Worm (Caenorhabditis elegans): ENCODE data around the gene C34F6.7.

The C34F6.7 gene

ce11 chrX:11189515-11189914, 25.8 kb downstream of the C34F6.7 start, which contains the start of gene F13D2.1:
Gene F13D2.1 (minus strand): TSS chrX:11189615.
- TF ChIP-seq zip-8 (tag; optimal IDR thresholded peaks at IDR 0.05) (no peak), hlh-1 (tag; optimal IDR thresholded peaks at IDR 0.05) (no peak), mls-2 (tag; optimal IDR thresholded peaks at IDR 0.05) (no peak), lin-32 (GFP tag; optimal IDR thresholded peaks at IDR 0.05) (no peak), mab-5 (tag; optimal IDR thresholded peaks at IDR 0.05) (no peak), bed-3 (GFP tag; optimal IDR thresholded peaks at IDR 0.05) (no peak), nhr-237 (tag; optimal IDR thresholded peaks at IDR 0.05) (no peak), sem-2 (GFP tag; optimal IDR thresholded peaks at IDR 0.05) (no peak), flh-1 (GFP tag; optimal IDR thresholded peaks at IDR 0.05) (no peak), ces-1 (GFP tag; optimal IDR thresholded peaks at IDR 0.05) (no peak), unc-120 (tag; optimal IDR thresholded peaks at IDR 0.05; ENCODE audit: poor library complexity, severe bottlenecking) (no peak), elt-1 (tag; optimal IDR thresholded peaks at IDR 0.05; ENCODE audit: borderline replicate concordance, insufficient read depth) (no peak), mep-1 (tag; optimal IDR thresholded peaks at IDR 0.05) (no peak), sptf-1 (tag; optimal IDR thresholded peaks at IDR 0.05) (no peak), lsy-2 (tag; optimal IDR thresholded peaks at IDR 0.05) (no peak), ztf-11 (tag; optimal IDR thresholded peaks at IDR 0.05) (no peak), nhr-2 (tag; optimal IDR thresholded peaks at IDR 0.05) (no peak), drap-1 (GFP tag; optimal IDR thresholded peaks at IDR 0.05) (no peak), unc-62 (GFP tag; optimal IDR thresholded peaks at IDR 0.05) (no peak), snpc-4 (tag; optimal IDR thresholded peaks at IDR 0.05) (no peak)

ce11 chrX:11185498-11185897, 29.8 kb downstream of the C34F6.7 start, which contains the start of gene gnrr-7:
Gene gnrr-7 (plus strand): TSS chrX:11185798.
- no peak for TF ChIP-seq ces-1 (GFP tag; optimal IDR thresholded peaks at IDR 0.05)
- no peak for TF ChIP-seq sptf-1 (tag; optimal IDR thresholded peaks at IDR 0.05)
- no peak for TF ChIP-seq elt-1 (tag; optimal IDR thresholded peaks at IDR 0.05; ENCODE audit: borderline replicate concordance, insufficient read depth)
- TF ChIP-seq M03D4.4 (tag; optimal IDR thresholded peaks at IDR 0.05): no peak
- TF ChIP-seq nhr-237 (tag; optimal IDR thresholded peaks at IDR 0.05): no peak
- TF ChIP-seq nhr-12 (tag; optimal IDR thresholded peaks at IDR 0.05): no peak
- no peak for TF ChIP-seq nhr-76 (tag; optimal IDR thresholded peaks at IDR 0.05)
- TF ChIP-seq flh-1 (GFP tag; optimal IDR thresholded peaks at IDR 0.05): no peak
- TF ChIP-seq mls-2 (tag; optimal IDR thresholded peaks at IDR 0.05): no peak
- no peak for TF ChIP-seq ceh-83 (GFP tag; optimal IDR thresholded peaks at IDR 0.05)
- TF ChIP-seq elt-3 (tag; optimal IDR thresholded peaks at IDR 0.05): no peak
- no peak for TF ChIP-seq nhr-28 (tag; optimal IDR thresholded peaks at IDR 0.05)
- TF ChIP-seq sem-2 (GFP tag; optimal IDR thresholded peaks at IDR 0.05): no peak

ce11 chrX:11178599-11178998, 36.7 kb downstream of the C34F6.7 start, which contains the start of gene gnrr-6:
Gene gnrr-6 (plus strand): TSS chrX:11178899.
- no peak for TF ChIP-seq mab-5 (tag; optimal IDR thresholded peaks at IDR 0.05)
- no peak for TF ChIP-seq pha-4 (tag; optimal IDR thresholded peaks at IDR 0.05)
- no peak for TF ChIP-seq flh-1 (GFP tag; optimal IDR thresholded peaks at IDR 0.05)
- TF ChIP-seq tbx-8 (GFP tag; optimal IDR thresholded peaks at IDR 0.05): no peak
- TF ChIP-seq bed-3 (GFP tag; optimal IDR thresholded peaks at IDR 0.05): no peak
- TF ChIP-seq lsy-2 (tag; optimal IDR thresholded peaks at IDR 0.05): no peak
- TF ChIP-seq ceh-83 (GFP tag; optimal IDR thresholded peaks at IDR 0.05): no peak
- TF ChIP-seq sptf-1 (tag; optimal IDR thresholded peaks at IDR 0.05): no peak
- TF ChIP-seq nhr-12 (tag; optimal IDR thresholded peaks at IDR 0.05): no peak
- no peak for TF ChIP-seq blmp-1 (tag; optimal IDR thresholded peaks at IDR 0.05)
- TF ChIP-seq mep-1 (tag; optimal IDR thresholded peaks at IDR 0.05): no peak
- TF ChIP-seq ces-1 (GFP tag; optimal IDR thresholded peaks at IDR 0.05): no peak
- no peak for TF ChIP-seq zip-8 (tag; optimal IDR thresholded peaks at IDR 0.05)
- no peak for TF ChIP-seq cnd-1 (tag; optimal IDR thresholded peaks at IDR 0.05)
- no peak for TF ChIP-seq ztf-11 (tag; optimal IDR thresholded peaks at IDR 0.05)
- TF ChIP-seq lin-13 (tag; optimal IDR thresholded peaks at IDR 0.05): no peak
- no peak for TF ChIP-seq M03D4.4 (tag; optimal IDR thresholded peaks at IDR 0.05)
- no peak for TF ChIP-seq ceh-39 (tag; optimal IDR thresholded peaks at IDR 0.05)

ce11 chrX:11162778-11163584, 52.3 kb downstream of the C34F6.7 start:
- no peak for TF ChIP-seq nhr-237 (tag; optimal IDR thresholded peaks at IDR 0.05)
- TF ChIP-seq flh-1 (GFP tag; optimal IDR thresholded peaks at IDR 0.05): no peak
- TF ChIP-seq zip-8 (tag; optimal IDR thresholded peaks at IDR 0.05): no peak
- TF ChIP-seq lin-32 (GFP tag; optimal IDR thresholded peaks at IDR 0.05): no peak
- no peak for TF ChIP-seq drap-1 (GFP tag; optimal IDR thresholded peaks at IDR 0.05)
- TF ChIP-seq ces-1 (GFP tag; optimal IDR thresholded peaks at IDR 0.05): no peak
- no peak for TF ChIP-seq blmp-1 (tag; optimal IDR thresholded peaks at IDR 0.05)
- TF ChIP-seq hlh-1 (tag; optimal IDR thresholded peaks at IDR 0.05): no peak
- no peak for TF ChIP-seq nhr-12 (tag; optimal IDR thresholded peaks at IDR 0.05)
- no peak for TF ChIP-seq ceh-83 (GFP tag; optimal IDR thresholded peaks at IDR 0.05)
- TF ChIP-seq unc-62 (GFP tag; optimal IDR thresholded peaks at IDR 0.05): no peak
- no peak for TF ChIP-seq mep-1 (tag; optimal IDR thresholded peaks at IDR 0.05)
- no peak for TF ChIP-seq tbx-8 (GFP tag; optimal IDR thresholded peaks at IDR 0.05)

Measured in whole organism, mixed stage, embryonic.